Worm (Caenorhabditis elegans): ENCODE results near the gene C02F5.14.

DNA sequence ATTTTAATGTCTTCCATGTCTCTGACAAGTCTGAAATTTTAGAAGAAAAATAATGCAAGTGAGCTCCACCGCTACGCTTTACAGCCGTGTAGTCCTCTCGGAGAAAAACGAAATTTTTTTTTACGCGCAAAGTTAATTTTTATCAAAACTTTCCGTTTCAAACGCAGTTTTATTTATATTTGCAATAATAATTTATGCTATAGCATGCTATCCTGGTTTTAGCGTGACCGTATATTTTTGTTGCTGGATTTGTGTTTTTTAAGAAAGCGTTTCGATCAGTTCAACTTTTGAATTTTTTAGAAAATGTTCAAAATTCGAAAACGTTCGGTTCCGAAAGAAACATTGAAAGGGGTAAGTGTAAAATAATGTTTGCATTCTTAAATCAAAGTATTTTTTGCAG, 43.6 kb downstream of the C02F5.14 start, which contains the start of gene C50C3.1:
- TF ChIP-seq ceh-82 (tag; optimal IDR thresholded peaks at IDR 0.05) (no peak), hlh-30 (tag; optimal IDR thresholded peaks at IDR 0.05; ENCODE audit: insufficient read depth) (no peak), Y5F2A.4 (GFP tag; optimal IDR thresholded peaks at IDR 0.05) (no peak)
